Worm (Caenorhabditis elegans) whole organism, mixed stage, embryonic: ENCODE data around the gene clec-43.

Source experiments
- bed-3 ChIP-seq: fragments of 200-800 bp; sonication (Bioruptor generic); optimal IDR thresholded peaks from 3 replicates; lab custom pipeline; 2018; ENCODE audit warnings: mild to moderate bottlenecking, missing genetic modification characterization, moderate library complexity, missing compliant biosample characterization
- blmp-1 ChIP-seq: fragments of 150-350 bp; optimal IDR thresholded peaks from 2 replicates; lab custom pipeline; 2014; ENCODE audit warnings: missing biosample characterization, missing genetic modification characterization
- ceh-39 ChIP-seq: fragments of 150-350 bp; optimal IDR thresholded peaks from 2 replicates; lab custom pipeline; 2014; ENCODE audit warnings: missing biosample characterization, missing genetic modification characterization
- ceh-83 ChIP-seq: fragments of 200-800 bp; sonication (Bioruptor generic); optimal IDR thresholded peaks from 2 replicates; lab custom pipeline; 2018; ENCODE audit warnings: mild to moderate bottlenecking, missing genetic modification characterization, missing compliant biosample characterization
- ces-1 ChIP-seq: fragments of 150-350 bp; optimal IDR thresholded peaks from 2 replicates; lab custom pipeline; 2014; ENCODE audit warnings: missing biosample characterization, missing genetic modification reagents, missing genetic modification characterization
- elt-3 ChIP-seq: fragments of 150-350 bp; optimal IDR thresholded peaks from 2 replicates; lab custom pipeline; 2014; ENCODE audit warnings: missing biosample characterization, missing genetic modification characterization
- flh-1 ChIP-seq: fragments of 200-800 bp; sonication (Bioruptor generic); optimal IDR thresholded peaks from 2 replicates; lab custom pipeline; 2018; ENCODE audit warnings: mild to moderate bottlenecking, missing genetic modification characterization, moderate library complexity, missing compliant biosample characterization
- lin-32 ChIP-seq: fragments of 200-800 bp; sonication (Bioruptor generic); optimal IDR thresholded peaks from 2 replicates; lab custom pipeline; 2018; ENCODE audit warnings: mild to moderate bottlenecking, missing genetic modification characterization, missing compliant biosample characterization
- mab-5 ChIP-seq: fragments of 150-350 bp; optimal IDR thresholded peaks from 2 replicates; lab custom pipeline; 2014; ENCODE audit warnings: missing biosample characterization, missing genetic modification characterization
- nhr-12 ChIP-seq: fragments of 150-350 bp; optimal IDR thresholded peaks from 2 replicates; lab custom pipeline; 2014; ENCODE audit warnings: missing biosample characterization, missing genetic modification characterization
- nhr-76 ChIP-seq: sonication (generic microtip); optimal IDR thresholded peaks from 2 replicates; lab custom pipeline; 2017; ENCODE audit warnings: missing biosample characterization, missing genetic modification characterization
- snpc-4 ChIP-seq: fragments of 150-350 bp; optimal IDR thresholded peaks from 2 replicates; lab custom pipeline; 2014; ENCODE audit warnings: missing biosample characterization, missing genetic modification characterization
- sptf-1 ChIP-seq: sonication (generic microtip); optimal IDR thresholded peaks from 2 replicates; lab custom pipeline; 2017; ENCODE audit warnings: mild to moderate bottlenecking, missing genetic modification characterization, moderate library complexity, missing compliant biosample characterization
- ztf-11 ChIP-seq: fragments of 150-350 bp; optimal IDR thresholded peaks from 2 replicates; lab custom pipeline; 2014; ENCODE audit warnings: missing biosample characterization, missing genetic modification characterization

DNA sequence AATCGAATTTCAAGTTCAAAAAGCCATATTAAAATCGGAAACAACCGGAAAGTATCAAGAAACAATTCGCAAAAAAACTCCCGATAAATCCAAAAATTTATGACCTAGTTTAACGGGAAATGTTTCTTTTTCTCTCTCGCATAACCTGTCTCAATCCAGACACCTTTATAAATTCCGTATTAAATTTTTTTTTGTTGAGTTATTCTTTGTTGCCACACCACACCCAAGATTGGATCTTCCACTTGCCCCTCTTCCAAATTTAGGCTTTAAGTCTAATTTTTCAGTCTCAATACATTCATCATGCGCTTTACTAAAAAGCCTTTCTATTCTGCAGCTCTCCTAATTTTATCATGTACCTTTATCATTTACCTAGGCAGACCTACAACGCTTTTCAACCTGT is 5.3 kb upstream of the clec-43 start, which contains the start of gene R07C3.3:
- TF ChIP-seq snpc-4 (tag; lab: Kevin White, UChicago) = no peak
- no peak for TF ChIP-seq elt-3 (tag; lab: Kevin White, UChicago)
- no peak for TF ChIP-seq lin-32 (GFP tag; lab: Kevin White, UChicago)
- TF ChIP-seq sptf-1 (tag; lab: Kevin White, UChicago) = no peak
- no peak for TF ChIP-seq nhr-76 (tag; lab: Kevin White, UChicago)
- TF ChIP-seq mab-5 (tag; lab: Kevin White, UChicago) = no peak
- no peak for TF ChIP-seq ceh-83 (GFP tag; lab: Kevin White, UChicago)
- no peak for TF ChIP-seq nhr-12 (tag; lab: Kevin White, UChicago)
- TF ChIP-seq bed-3 = no peak
- TF ChIP-seq flh-1 (GFP tag; lab: Kevin White, UChicago) = no peak
- TF ChIP-seq ztf-11 (tag; lab: Kevin White, UChicago) = no peak
- no peak for TF ChIP-seq ces-1 (GFP tag; lab: Kevin White, UChicago)
- no peak for TF ChIP-seq blmp-1 (tag; lab: Kevin White, UChicago)
- no peak for TF ChIP-seq ceh-39 (tag; lab: Kevin White, UChicago)
